Worm (Caenorhabditis elegans) whole organism, late embryonic: Measurements from ENCODE around the gene F11D11.21.

ENCODE experiments used
- ama-1 ChIP-seq: fragments of 150-350 bp; optimal IDR thresholded peaks from 2 replicates; lab custom pipeline; 2014
- elt-2 ChIP-seq: sonication (generic microtip); optimal IDR thresholded peaks from 2 replicates; lab custom pipeline; 2016; ENCODE audit warnings: missing genetic modification reagents, missing genetic modification characterization, missing compliant biosample characterization
- fkh-10 ChIP-seq: fragments of 150-350 bp; optimal IDR thresholded peaks from 2 replicates; lab custom pipeline; 2014; ENCODE audit warnings: missing biosample characterization, missing genetic modification reagents, missing genetic modification characterization
- hlh-30 ChIP-seq: sonication (generic microtip); optimal IDR thresholded peaks from 2 replicates; lab custom pipeline; 2017; ENCODE audit warnings: antibody characterized with exemption, missing genetic modification characterization, missing compliant biosample characterization; ENCODE audit not compliant: insufficient read depth
- hlh-6 ChIP-seq: sonication (generic microtip); optimal IDR thresholded peaks from 2 replicates; lab custom pipeline; 2016; ENCODE audit warnings: missing genotype, missing genetic modification characterization, missing compliant biosample characterization

DNA sequence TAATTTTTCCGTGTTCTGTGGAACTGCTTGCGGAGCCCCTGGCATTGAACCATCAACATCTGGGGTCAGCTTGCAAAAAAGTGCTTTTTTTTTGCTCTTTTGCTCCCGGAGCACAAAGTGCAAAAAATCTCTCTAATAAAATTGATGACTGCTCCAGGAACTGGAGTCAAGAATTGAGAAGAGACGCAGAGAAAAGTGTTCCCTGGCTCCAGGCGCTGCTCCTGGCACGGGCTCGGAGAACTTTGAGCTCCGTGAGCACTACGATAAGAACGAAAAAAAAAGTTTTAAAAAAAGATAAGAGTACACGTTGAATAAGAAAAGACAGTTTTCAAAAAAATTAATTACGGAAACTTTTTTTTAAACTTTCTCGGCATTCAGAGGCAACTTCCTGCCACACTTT is 32.4 kb upstream of the F11D11.21 start:
- TF ChIP-seq hlh-30 (tag; lab: Kevin White, UChicago) (no peak), elt-2 (tag; lab: Kevin White, UChicago) (no peak), ama-1 (lab: Kevin White, UChicago) (no peak), hlh-6 (tag; lab: Kevin White, UChicago) (no peak), fkh-10 (no peak)
